Worm (Caenorhabditis elegans) whole organism, L4 larva: ENCODE data around the gene lpr-7.

Source experiments
- fkh-10 ChIP-seq: fragments of 150-350 bp; optimal IDR thresholded peaks from 2 replicates; lab custom pipeline; 2014; ENCODE audit warnings: missing biosample characterization, missing genetic modification reagents, missing genetic modification characterization
- hlh-30 ChIP-seq: sonication (generic microtip); optimal IDR thresholded peaks from 2 replicates; lab custom pipeline; 2017; ENCODE audit warnings: antibody characterized with exemption, mild to moderate bottlenecking, missing genetic modification characterization, missing compliant biosample characterization; ENCODE audit not compliant: insufficient read depth
- nhr-111 ChIP-seq: fragments of 200-800 bp; sonication (Bioruptor generic); optimal IDR thresholded peaks from 2 replicates; lab custom pipeline; 2018; ENCODE audit warnings: mild to moderate bottlenecking, missing genetic modification characterization, missing compliant biosample characterization
- unc-39 ChIP-seq: sonication (generic microtip); optimal IDR thresholded peaks from 2 replicates; lab custom pipeline; 2017; ENCODE audit warnings: missing biosample characterization, missing genetic modification characterization
- unc-62 ChIP-seq, 3 experiments: fragments of 150-350 bp in 1 of 3; sonication (generic microtip); optimal IDR thresholded peaks in 2 of 3; peaks in 1 of 3; 1 replicate in 1 of 3; 2 replicates in 2 of 3; lab custom pipeline; 2014 to 2017; ENCODE audit warnings: missing biosample characterization in 3 of 3, missing genetic modification characterization in 3 of 3, missing genetic modification reagents in 3 of 3, missing genotype in 1 of 3

DNA sequence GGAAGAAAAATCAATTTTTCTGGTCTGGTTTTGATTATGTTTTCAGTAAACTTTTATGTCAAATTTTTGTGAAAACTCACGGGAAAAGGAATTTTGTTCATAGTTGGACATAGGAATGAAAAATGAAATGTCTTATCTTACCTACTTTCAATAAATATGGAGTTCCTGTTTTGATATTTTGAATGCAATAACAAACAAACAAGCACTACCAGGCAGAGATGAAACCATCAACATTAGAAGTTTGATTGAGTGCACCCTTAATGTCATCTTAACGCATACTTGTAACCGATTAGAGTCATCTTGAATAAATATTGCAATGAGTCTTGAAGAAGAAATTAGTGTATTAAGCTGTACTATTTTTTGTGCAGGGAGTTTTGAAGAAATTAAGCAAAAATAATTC is 14.5 kb upstream of the lpr-7 start, which contains the start of gene M6.11:
- TF ChIP-seq unc-39 (no peak), unc-62 (GFP tag; optimal IDR thresholded peaks at IDR 0.05 in 1 of 2; lab: Kevin White, UChicago) (no peak), unc-62 (tag; optimal IDR thresholded peaks at IDR 0.05; lab: Kevin White, UChicago) (no peak), fkh-10 (GFP tag; lab: Kevin White, UChicago) (no peak), hlh-30 (no peak), nhr-111 (no peak)
